Worm (Caenorhabditis elegans): Measurements from ENCODE around the gene F28B4.3.

- TF ChIP-seq ceh-13 (GFP tag; optimal IDR thresholded peaks at IDR 0.05) (no peak), ama-1 (optimal IDR thresholded peaks at IDR 0.05) (no peak), hnd-1 (tag; optimal IDR thresholded peaks at IDR 0.05) (no peak), hmbx-1 (tag; optimal IDR thresholded peaks at IDR 0.05) (no peak), tra-4 (tag; optimal IDR thresholded peaks at IDR 0.05) (no peak), pes-1 (GFP tag; IDR thresholded peaks at IDR 0.05) (no peak)
These were observed 44.9 kb upstream of the F28B4.3 start, which contains the start of gene K09C4.10 for ce11 chrX:3280130-3280529.

Measured in whole organism, early embryonic.